Fruit fly (Drosophila melanogaster) whole organism, embryonic: ENCODE data around the gene trus.

Experiments
- ATbp ChIP-seq: fragments of 200-800 bp; sonication (Bioruptor generic); optimal IDR thresholded peaks from 2 replicates; lab custom pipeline; 2017; ENCODE audit warnings: missing biosample characterization, mild to moderate bottlenecking, missing genetic modification characterization, missing genetic modification reagents
- Aef1 ChIP-seq: fragments of 200-800 bp; sonication (Bioruptor generic); IDR thresholded peaks from 3 replicates; pipeline ENCODE4 v1.3.6; 2022; ENCODE audit warnings: missing biosample characterization, missing genetic modification characterization
- BtbVII ChIP-seq: fragments of 200-800 bp; sonication (Bioruptor generic); optimal IDR thresholded peaks from 3 replicates; lab custom pipeline; 2017; ENCODE audit warnings: missing biosample characterization, mild to moderate bottlenecking, missing genetic modification characterization
- Bteb2 ChIP-seq: fragments of 200-800 bp; sonication (Bioruptor generic); optimal IDR thresholded peaks from 2 replicates; lab custom pipeline; 2016; ENCODE audit warnings: missing biosample characterization, missing genetic modification characterization
- CG10321 ChIP-seq: fragments of 200-800 bp; sonication (Bioruptor generic); IDR thresholded peaks from 2 replicates; pipeline ENCODE4 v1.3.6; 2022; ENCODE audit warnings: missing biosample characterization, missing genetic modification characterization
- CG12299 ChIP-seq: fragments of 200-800 bp; sonication (Bioruptor generic); optimal IDR thresholded peaks from 2 replicates; lab custom pipeline; 2018; ENCODE audit warnings: missing biosample characterization, mild to moderate bottlenecking, missing genetic modification characterization
- CG12769 ChIP-seq: fragments of 200-800 bp; sonication (Bioruptor generic); optimal IDR thresholded peaks from 2 replicates; lab custom pipeline; 2019; ENCODE audit warnings: missing biosample characterization, mild to moderate bottlenecking, missing genetic modification characterization, moderate library complexity
- CG14860 ChIP-seq: fragments of 200-800 bp; sonication (Bioruptor generic); IDR thresholded peaks from 3 replicates; pipeline ENCODE4 v1.3.6; 2022; ENCODE audit warnings: missing biosample characterization, missing genetic modification characterization; ENCODE audit not compliant: partially characterized antibody
- CG15479 ChIP-seq: fragments of 200-800 bp; sonication (Bioruptor generic); optimal IDR thresholded peaks from 3 replicates; lab custom pipeline; 2019; ENCODE audit warnings: missing biosample characterization, mild to moderate bottlenecking, missing genetic modification characterization, moderate library complexity
- CG1647 ChIP-seq: fragments of 200-800 bp; sonication (Bioruptor generic); optimal IDR thresholded peaks from 3 replicates; lab custom pipeline; 2016; ENCODE audit warnings: missing biosample characterization, missing genetic modification characterization
- CG16779 ChIP-seq: fragments of 200-800 bp; sonication (Bioruptor generic); IDR thresholded peaks from 2 replicates; pipeline ENCODE4 v1.3.6; 2022; ENCODE audit warnings: missing biosample characterization, missing genetic modification characterization
- CG16813 ChIP-seq: fragments of 200-800 bp; sonication (Bioruptor generic); IDR thresholded peaks from 3 replicates; pipeline ENCODE4 v1.3.6; 2022; ENCODE audit warnings: missing biosample characterization, missing genetic modification characterization; ENCODE audit not compliant: partially characterized antibody
- CG2712 ChIP-seq: fragments of 200-800 bp; optimal IDR thresholded peaks from 3 replicates; lab custom pipeline; 2019; ENCODE audit warnings: missing biosample characterization, mild to moderate bottlenecking, missing genetic modification characterization, moderate library complexity
- CG30431 ChIP-seq: fragments of 200-800 bp; sonication (Bioruptor generic); optimal IDR thresholded peaks from 2 replicates; lab custom pipeline; 2017; ENCODE audit warnings: missing biosample characterization, missing genetic modification characterization
- CG31365 ChIP-seq: fragments of 200-800 bp; sonication (Bioruptor generic); optimal IDR thresholded peaks from 2 replicates; lab custom pipeline; 2018; ENCODE audit warnings: missing biosample characterization, mild to moderate bottlenecking, missing genetic modification characterization
- CG7357 ChIP-seq: fragments of 200-800 bp; sonication (Bioruptor generic); IDR thresholded peaks from 3 replicates; pipeline ENCODE4 v1.3.6; 2022; ENCODE audit warnings: missing biosample characterization, missing genetic modification characterization
- Dad ChIP-seq: fragments of 200-800 bp; sonication (Bioruptor generic); optimal IDR thresholded peaks from 3 replicates; lab custom pipeline; 2016; ENCODE audit warnings: missing biosample characterization, missing genetic modification characterization
- Dek ChIP-seq: fragments of 200-800 bp; sonication (Bioruptor generic); optimal IDR thresholded peaks from 3 replicates; lab custom pipeline; 2019; ENCODE audit warnings: missing biosample characterization, mild to moderate bottlenecking, missing genetic modification characterization, moderate library complexity
- Dref ChIP-seq: fragments of 200-800 bp; sonication (Bioruptor generic); IDR thresholded peaks from 2 replicates; pipeline ENCODE4 v1.3.6; 2022; ENCODE audit warnings: missing biosample characterization, missing genetic modification characterization
- H2.0 ChIP-seq: fragments of 200-800 bp; sonication (Bioruptor generic); IDR thresholded peaks from 2 replicates; pipeline ENCODE4 v1.3.6; 2022; ENCODE audit warnings: missing biosample characterization, missing genetic modification characterization
- HLHmδ ChIP-seq: fragments of 200-800 bp; sonication (Bioruptor generic); optimal IDR thresholded peaks from 2 replicates; lab custom pipeline; 2018; ENCODE audit warnings: missing biosample characterization, mild to moderate bottlenecking, missing genetic modification characterization, moderate library complexity
- Hey ChIP-seq: fragments of 200-800 bp; sonication (Bioruptor generic); optimal IDR thresholded peaks from 3 replicates; lab custom pipeline; 2018; ENCODE audit warnings: missing biosample characterization, mild to moderate bottlenecking, missing genetic modification characterization
- HmgZ ChIP-seq: fragments of 200-800 bp; sonication (Bioruptor generic); optimal IDR thresholded peaks from 2 replicates; lab custom pipeline; 2018; ENCODE audit warnings: missing biosample characterization, mild to moderate bottlenecking, missing genetic modification characterization
- Mes4 ChIP-seq: fragments of 200-800 bp; sonication (Bioruptor generic); optimal IDR thresholded peaks from 2 replicates; lab custom pipeline; 2016; ENCODE audit warnings: missing biosample characterization, missing genetic modification characterization
- Mrtf ChIP-seq: fragments of 200-800 bp; sonication (Bioruptor generic); IDR thresholded peaks from 3 replicates; pipeline ENCODE4 v1.3.6; 2022; ENCODE audit warnings: missing biosample characterization, missing genetic modification characterization
- Rfx ChIP-seq: fragments of 200-800 bp; sonication (Bioruptor generic); IDR thresholded peaks from 2 replicates; pipeline ENCODE4 v1.3.6; 2022; ENCODE audit warnings: missing biosample characterization, missing genetic modification characterization
- TFAM ChIP-seq: fragments of 200-800 bp; sonication (Bioruptor generic); optimal IDR thresholded peaks from 2 replicates; lab custom pipeline; 2017; ENCODE audit warnings: missing biosample characterization, missing genetic modification characterization, inconsistent platforms
- aop ChIP-seq: fragments of 200-800 bp; sonication (Bioruptor generic); IDR thresholded peaks from 2 replicates; pipeline ENCODE4 v1.3.6; 2022; ENCODE audit warnings: missing biosample characterization, missing genetic modification characterization
- ato ChIP-seq: fragments of 200-800 bp; sonication (Bioruptor generic); IDR thresholded peaks from 2 replicates; pipeline ENCODE4 v1.3.6; 2022; ENCODE audit warnings: missing biosample characterization, missing genetic modification characterization; ENCODE audit not compliant: partially characterized antibody
- bowl ChIP-seq: fragments of 200-800 bp; sonication (Bioruptor generic); IDR thresholded peaks from 2 replicates; pipeline ENCODE4 v1.3.6; 2022; ENCODE audit warnings: missing biosample characterization, missing genetic modification characterization
- da ChIP-seq: fragments of 200-800 bp; sonication (Bioruptor generic); optimal IDR thresholded peaks from 2 replicates; lab custom pipeline; 2016; ENCODE audit warnings: missing biosample characterization, missing genetic modification characterization
- dan ChIP-seq: fragments of 200-800 bp; sonication (Bioruptor generic); IDR thresholded peaks from 2 replicates; pipeline ENCODE4 v1.3.6; 2022; ENCODE audit warnings: missing biosample characterization, missing genetic modification characterization
- dysf ChIP-seq: fragments of 200-800 bp; sonication (Bioruptor generic); IDR thresholded peaks from 3 replicates; pipeline ENCODE4 v1.3.6; 2022; ENCODE audit warnings: missing biosample characterization, missing genetic modification characterization
- esg ChIP-seq: fragments of 200-800 bp; sonication (Bioruptor generic); conservative IDR thresholded peaks from 2 replicates; pipeline ENCODE4 v1.3.6; 2022; ENCODE audit warnings: missing biosample characterization, missing genetic modification characterization
- gro ChIP-seq: fragments of 200-800 bp; sonication (Bioruptor generic); optimal IDR thresholded peaks from 2 replicates; lab custom pipeline; 2016; ENCODE audit warnings: missing biosample characterization, missing genetic modification characterization
- hbn ChIP-seq: fragments of 200-800 bp; sonication (Bioruptor generic); IDR thresholded peaks from 2 replicates; pipeline ENCODE4 v1.3.6; 2022; ENCODE audit warnings: missing biosample characterization, missing genetic modification characterization; ENCODE audit not compliant: partially characterized antibody
- her ChIP-seq: fragments of 200-800 bp; sonication (Bioruptor generic); optimal IDR thresholded peaks from 2 replicates; lab custom pipeline; 2016; ENCODE audit warnings: missing biosample characterization, missing genetic modification characterization
- ken ChIP-seq: fragments of 200-800 bp; sonication (Bioruptor generic); IDR thresholded peaks from 3 replicates; pipeline ENCODE4 v1.3.6; 2022; ENCODE audit warnings: missing biosample characterization, missing genetic modification characterization
- lola ChIP-seq, 3 experiments: fragments of >200 bp in 2 of 3; fragments of 200-800 bp in 1 of 3; sonication (Bioruptor generic) in 1 of 3; optimal IDR thresholded peaks; 2 replicates each; lab custom pipeline; 2017 to 2019; ENCODE audit warnings: missing biosample characterization in 3 of 3, missing genetic modification characterization in 3 of 3, mild to moderate bottlenecking in 1 of 3, moderate library complexity in 1 of 3
- maf-S ChIP-seq: fragments of 200-800 bp; sonication (Bioruptor generic); optimal IDR thresholded peaks from 2 replicates; lab custom pipeline; 2016; ENCODE audit warnings: missing biosample characterization, missing genetic modification characterization
- nom ChIP-seq: fragments of 200-800 bp; sonication (Bioruptor generic); optimal IDR thresholded peaks from 2 replicates; lab custom pipeline; 2017; ENCODE audit warnings: missing biosample characterization, missing genetic modification characterization, mild to moderate bottlenecking, moderate library complexity, missing genetic modification reagents
- ro ChIP-seq: fragments of 200-800 bp; sonication (Bioruptor generic); IDR thresholded peaks from 2 replicates; pipeline ENCODE4 v1.3.6; 2022; ENCODE audit warnings: missing biosample characterization, missing genetic modification characterization
- run ChIP-seq: fragments of 200-800 bp; sonication (Bioruptor generic); optimal IDR thresholded peaks from 3 replicates; lab custom pipeline; 2018; ENCODE audit warnings: missing biosample characterization, mild to moderate bottlenecking, missing genetic modification characterization
- schlank ChIP-seq: fragments of 200-800 bp; sonication (Bioruptor generic); optimal IDR thresholded peaks from 2 replicates; lab custom pipeline; 2018; ENCODE audit warnings: missing biosample characterization, mild to moderate bottlenecking, missing genetic modification characterization
- sens-2 ChIP-seq: fragments of 200-800 bp; sonication (Bioruptor generic); IDR thresholded peaks from 2 replicates; pipeline ENCODE4 v1.3.6; 2022; ENCODE audit warnings: missing biosample characterization, missing genetic modification characterization
- shn ChIP-seq: fragments of 200-800 bp; sonication (Bioruptor generic); optimal IDR thresholded peaks from 3 replicates; lab custom pipeline; 2016; ENCODE audit warnings: missing biosample characterization, missing genetic modification characterization
- sna ChIP-seq: fragments of 200-800 bp; sonication (Bioruptor generic); IDR thresholded peaks from 2 replicates; pipeline ENCODE4 v1.3.6; 2022; ENCODE audit warnings: missing biosample characterization, missing genetic modification characterization; ENCODE audit not compliant: partially characterized antibody
- ssp ChIP-seq: fragments of 200-800 bp; sonication (Bioruptor generic); IDR thresholded peaks from 2 replicates; pipeline ENCODE4 v1.3.6; 2022; ENCODE audit warnings: missing biosample characterization, missing genetic modification characterization
- stc ChIP-seq: fragments of 200-800 bp; sonication (Bioruptor generic); IDR thresholded peaks from 2 replicates; pipeline ENCODE4 v1.3.6; 2022; ENCODE audit warnings: missing biosample characterization, missing genetic modification characterization
- trh ChIP-seq: fragments of 200-800 bp; sonication (Bioruptor generic); optimal IDR thresholded peaks from 2 replicates; lab custom pipeline; 2016; ENCODE audit warnings: missing biosample characterization, missing genetic modification characterization
- twi ChIP-seq: fragments of 200-800 bp; optimal IDR thresholded peaks from 2 replicates; lab custom pipeline; 2019; ENCODE audit warnings: missing biosample characterization, mild to moderate bottlenecking, missing genetic modification characterization, moderate library complexity

trus gene

DNA sequence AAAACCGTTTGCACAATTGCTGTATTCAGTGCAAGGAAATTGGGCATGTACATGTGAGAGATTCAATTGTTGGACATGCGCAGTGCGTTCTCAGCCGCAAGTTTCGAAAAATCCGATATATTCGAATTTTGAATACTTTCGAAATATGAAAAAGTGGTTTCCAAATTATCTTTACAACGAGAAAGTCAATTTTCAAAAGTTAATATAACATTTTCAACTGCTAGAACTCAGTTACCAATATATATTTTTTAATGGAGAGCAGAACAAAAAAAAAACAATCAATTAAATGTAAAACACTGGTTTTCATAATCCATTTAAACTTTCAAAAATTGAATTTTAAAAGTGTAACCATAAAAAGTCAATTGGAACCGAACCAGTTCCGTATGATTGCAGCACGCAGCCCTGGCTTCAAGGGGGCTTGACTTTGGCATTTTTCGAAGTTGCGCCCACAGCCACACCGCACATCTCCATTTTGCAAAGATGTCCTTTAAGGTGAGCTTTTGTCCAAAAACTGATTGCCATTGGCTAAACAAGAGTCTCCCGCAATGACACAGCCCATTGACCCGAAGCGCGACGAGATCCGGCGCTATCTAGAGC lies 33.9 kb upstream of the trus start, which contains the start of the genes Scgbeta and CG17202 (continued):
- no peak for TF ChIP-seq dan (GFP tag; lab: Robert Waterston, UW)
- no peak for TF ChIP-seq lola (GFP tag; optimal IDR thresholded peaks at IDR 0.05; lab: Kevin White, UChicago)
- TF ChIP-seq ATbp (GFP tag; lab: Kevin White, UChicago) = no peak
- TF ChIP-seq Dref (GFP tag; lab: Robert Waterston, UW) = peak; percentile 45; the same call in 1 of the 2 replicates
- no peak for TF ChIP-seq trh
- TF ChIP-seq stc (GFP tag; lab: Robert Waterston, UW) = no peak
- no peak for TF ChIP-seq H2.0 (GFP tag; lab: Robert Waterston, UW)
- TF ChIP-seq esg (GFP tag; lab: Robert Waterston, UW) = no peak
- no peak for TF ChIP-seq da (GFP tag; lab: Kevin White, UChicago)
- TF ChIP-seq her (GFP tag; lab: Kevin White, UChicago) = no peak
- no peak for TF ChIP-seq twi (tag; lab: Kevin White, UChicago)
- no peak for TF ChIP-seq aop (GFP tag; lab: Robert Waterston, UW)
- no peak for TF ChIP-seq ro (GFP tag; lab: Robert Waterston, UW)
- no peak for TF ChIP-seq Mes4 (GFP tag; lab: Kevin White, UChicago)
- no peak for TF ChIP-seq CG31365 (tag; lab: Kevin White, UChicago)
- no peak for TF ChIP-seq sens-2 (GFP tag; lab: Robert Waterston, UW)
- no peak for TF ChIP-seq CG2712
- peak; percentile 32 for TF ChIP-seq Dek (tag; lab: Kevin White, UChicago)
- no peak for TF ChIP-seq maf-S
- no peak for TF ChIP-seq HLHmδ
- TF ChIP-seq ken (GFP tag; lab: Robert Waterston, UW) = no peak
- TF ChIP-seq CG14860 = no peak
- TF ChIP-seq gro = peak; percentile 42
- TF ChIP-seq BtbVII (GFP tag; lab: Kevin White, UChicago) = no peak
- no peak for TF ChIP-seq nom (GFP tag; lab: Kevin White, UChicago)
- no peak for TF ChIP-seq CG12769 (tag; lab: Kevin White, UChicago)
- no peak for TF ChIP-seq CG15479 (GFP tag; lab: Kevin White, UChicago)
- TF ChIP-seq CG30431 (GFP tag; lab: Kevin White, UChicago) = no peak
- no peak for TF ChIP-seq dysf
- no peak for TF ChIP-seq CG12299 (tag; lab: Kevin White, UChicago)
- TF ChIP-seq Rfx (GFP tag; lab: Robert Waterston, UW) = 0 out of 2 replicates have a peak, but pooled peaks have one; percentile 40
- no peak for TF ChIP-seq TFAM (GFP tag; lab: Kevin White, UChicago)
- TF ChIP-seq schlank (tag; lab: Kevin White, UChicago) = no peak
- TF ChIP-seq CG7357 = no peak
- no peak for TF ChIP-seq CG1647 (GFP tag; lab: Kevin White, UChicago)
- TF ChIP-seq CG10321 (GFP tag; lab: Robert Waterston, UW) = no peak
- peak; percentile 7 for TF ChIP-seq Bteb2 (GFP tag; lab: Kevin White, UChicago)
- TF ChIP-seq Mrtf = no peak
- TF ChIP-seq Aef1 (GFP tag; lab: Robert Waterston, UW) = no peak
- no peak for TF ChIP-seq Hey (tag; lab: Kevin White, UChicago)
- no peak for TF ChIP-seq Dad (GFP tag; lab: Kevin White, UChicago)
- TF ChIP-seq ato (GFP tag; lab: Robert Waterston, UW) = no peak
- TF ChIP-seq bowl (GFP tag; lab: Robert Waterston, UW) = no peak
- no peak for TF ChIP-seq run (tag; lab: Kevin White, UChicago)
- TF ChIP-seq sna (GFP tag; lab: Robert Waterston, UW) = no peak
- peak; percentile 62 for TF ChIP-seq HmgZ (tag; lab: Kevin White, UChicago)
- TF ChIP-seq shn (GFP tag; lab: Kevin White, UChicago) = no peak
- no peak for TF ChIP-seq CG16813
- no peak for TF ChIP-seq CG16779 (GFP tag; lab: Robert Waterston, UW)
- TF ChIP-seq hbn = no peak
- no peak for TF ChIP-seq ssp (GFP tag; lab: Robert Waterston, UW)
